Fruit fly (Drosophila melanogaster): Measurements from ENCODE around the gene Nnf1b.

The Nnf1b gene

DNA sequence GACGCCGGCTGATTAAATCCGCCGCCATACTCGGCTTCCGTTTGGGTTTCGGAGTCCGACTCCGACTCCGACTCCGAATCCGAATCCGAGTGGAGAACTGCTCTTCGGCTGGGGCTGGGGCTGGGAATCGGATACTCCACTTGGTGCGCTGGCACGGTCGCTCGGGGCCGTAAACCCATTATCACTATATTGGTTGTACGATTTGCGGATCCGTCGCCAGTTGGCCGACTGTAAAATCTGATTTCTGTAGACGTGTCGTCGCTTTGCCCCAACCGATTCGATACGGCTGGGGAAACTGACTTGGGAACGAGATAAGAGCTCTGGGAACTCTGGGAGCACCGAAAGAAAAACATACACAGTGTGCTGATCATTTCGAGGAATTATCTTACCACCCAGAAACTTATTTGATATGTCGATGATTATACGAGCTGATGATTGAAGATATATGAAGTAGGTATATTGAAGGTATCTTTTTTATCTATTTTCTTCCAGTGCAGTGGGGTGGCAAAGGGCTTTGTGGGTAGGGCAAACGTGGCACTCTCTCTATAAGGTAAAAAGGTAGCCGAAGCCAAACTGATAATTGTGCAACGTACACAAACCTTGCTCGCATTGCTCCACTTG lies 47.6 kb downstream of the Nnf1b start (continued):
- TF ChIP-seq BtbVII (GFP tag; optimal IDR thresholded peaks at IDR 0.05) (no peak), Rx (GFP tag; IDR thresholded peaks at IDR 0.05) (peak; percentile 47; the same call in 1 of the 2 replicates), onecut (GFP tag; IDR thresholded peaks at IDR 0.05) (0 out of 2 replicates have a peak, but pooled peaks have one; percentile 13), CG2875 (GFP tag; optimal IDR thresholded peaks at IDR 0.05) (peak; percentile 25), GATAe (GFP tag; conservative IDR thresholded peaks at IDR 0.05) (no peak; the same call in 1 of the 2 replicates), CG4360 (GFP tag; IDR thresholded peaks at IDR 0.05) (no peak), en (GFP tag; optimal IDR thresholded peaks at IDR 0.05) (peak; percentile 48), CG3065 (GFP tag; optimal IDR thresholded peaks at IDR 0.05) (no peak), Lim3 (GFP tag; IDR thresholded peaks at IDR 0.05) (no peak; the same call in 1 of the 2 replicates), sens-2 (GFP tag; IDR thresholded peaks at IDR 0.05) (no peak), CG7839 (tag; optimal IDR thresholded peaks at IDR 0.05) (peak; percentile 66), CG17385 (GFP tag; optimal IDR thresholded peaks at IDR 0.05) (peak; percentile 72), bigmax (GFP tag; optimal IDR thresholded peaks at IDR 0.05) (no peak), TFAM (GFP tag; optimal IDR thresholded peaks at IDR 0.05) (no peak), pnt (GFP tag; optimal IDR thresholded peaks at IDR 0.05) (peak; percentile 55), C15 (GFP tag; IDR thresholded peaks at IDR 0.05) (no peak), Hmx (GFP tag; optimal IDR thresholded peaks at IDR 0.05) (no peak), gem (tag; optimal IDR thresholded peaks at IDR 0.05) (peak; percentile 76), Sry-β (GFP tag; optimal IDR thresholded peaks at IDR 0.05) (no peak), CG33213 (GFP tag; optimal IDR thresholded peaks at IDR 0.05) (peak; percentile 4), CG7963 (GFP tag; IDR thresholded peaks at IDR 0.05; ENCODE audit: partially characterized antibody) (no peak), CG4328 (GFP tag; optimal IDR thresholded peaks at IDR 0.05) (no peak), Dll (GFP tag; IDR thresholded peaks at IDR 0.05; ENCODE audit: partially characterized antibody) (no peak), CG8924 (tag; optimal IDR thresholded peaks at IDR 0.05) (peak; percentile 73), vfl (GFP tag; optimal IDR thresholded peaks at IDR 0.05) (peak; percentile 1), CG11085 (GFP tag; IDR thresholded peaks at IDR 0.05) (no peak), CG15269 (tag; optimal IDR thresholded peaks at IDR 0.05) (peak; percentile 73), HHEX (GFP tag; optimal IDR thresholded peaks at IDR 0.05) (peak; percentile 30), Stat92E (GFP tag; optimal IDR thresholded peaks at IDR 0.05) (no peak), HLHmδ (GFP tag; optimal IDR thresholded peaks at IDR 0.05) (no peak), CG6854 (GFP tag; optimal IDR thresholded peaks at IDR 0.05) (peak; percentile 16), CG1024 (GFP tag; IDR thresholded peaks at IDR 0.05) (0 out of 2 replicates have a peak, but pooled peaks have one; percentile 23), Chrac-16 (GFP tag; optimal IDR thresholded peaks at IDR 0.05) (peak; percentile 31), Dip2 (GFP tag; IDR thresholded peaks at IDR 0.05) (no peak), CG10979 (tag; optimal IDR thresholded peaks at IDR 0.05) (peak; percentile 58), YL-1 (GFP tag; optimal IDR thresholded peaks at IDR 0.05) (no peak), ase (GFP tag; IDR thresholded peaks at IDR 0.05) (no peak), odd (GFP tag; optimal IDR thresholded peaks at IDR 0.05) (peak; percentile 46), Meics (GFP tag; optimal IDR thresholded peaks at IDR 0.05) (peak; percentile 29), Eip74EF (GFP tag; optimal IDR thresholded peaks at IDR 0.05) (peak in 1 of 2 experiments; percentile 45), CG3995 (GFP tag; optimal IDR thresholded peaks at IDR 0.05) (no peak), CG17328 (GFP tag; IDR thresholded peaks at IDR 0.05) (peak; percentile 70), NC2β (GFP tag; optimal IDR thresholded peaks at IDR 0.05) (peak; percentile 41), CG17912 (GFP tag; optimal IDR thresholded peaks at IDR 0.05) (no peak), CG7987 (GFP tag; optimal IDR thresholded peaks at IDR 0.05) (no peak), CG31388 (GFP tag; optimal IDR thresholded peaks at IDR 0.05) (no peak), nau (GFP tag; optimal IDR thresholded peaks at IDR 0.05) (no peak), pzg (GFP tag; optimal IDR thresholded peaks at IDR 0.05) (no peak), CG2712 (tag; optimal IDR thresholded peaks at IDR 0.05) (peak; percentile 62)

Data from whole organism, embryonic.